Worm (Caenorhabditis elegans): Measurements from ENCODE around the gene F55G1.1.

F55G1.1 gene

ce11 chrIV:7488457-7488783 lies 3.1 kb upstream of the F55G1.1 start:
- peak; percentile 40 for TF ChIP-seq gei-8 (GFP tag; optimal IDR thresholded peaks at IDR 0.05)
- no peak for TF ChIP-seq ceh-20 (GFP tag; IDR thresholded peaks at IDR 0.05)
- no peak for TF ChIP-seq nhr-48 (tag; optimal IDR thresholded peaks at IDR 0.05)
- peak; percentile 58 for TF ChIP-seq F49E8.2 (tag; optimal IDR thresholded peaks at IDR 0.05; ENCODE audit: borderline replicate concordance)
- TF ChIP-seq pha-4 (GFP tag; IDR thresholded peaks at IDR 0.05): no peak
- TF ChIP-seq pha-4 (tag; optimal IDR thresholded peaks at IDR 0.05): no peak
- TF ChIP-seq lim-7 (GFP tag; IDR thresholded peaks at IDR 0.05): 0 out of 2 replicates have a peak, but pooled peaks have one; percentile 57
- TF ChIP-seq arid-1 (GFP tag; conservative IDR thresholded peaks at IDR 0.05): peak; percentile 56; the same call in 1 of the 2 replicates
- no peak for TF ChIP-seq ceh-82 (tag; optimal IDR thresholded peaks at IDR 0.05)
- TF ChIP-seq snpc-1.2 (GFP tag; IDR thresholded peaks at IDR 0.05): 0 out of 2 replicates have a peak, but pooled peaks have one; percentile 77
- 0 out of 2 replicates have a peak, but pooled peaks have one; percentile 27 for TF ChIP-seq F26F4.8 (GFP tag; conservative IDR thresholded peaks at IDR 0.05)
- no peak for TF ChIP-seq aha-1 (tag)
- no peak for TF ChIP-seq ceh-32 (tag; optimal IDR thresholded peaks at IDR 0.05; ENCODE audit: poor library complexity)
- TF ChIP-seq D1046.2 (GFP tag; IDR thresholded peaks at IDR 0.05): peak; percentile 70; the same call in 1 of the 2 replicates
- TF ChIP-seq php-3 (GFP tag; IDR thresholded peaks at IDR 0.05): no peak

ce11 chrIV:7497205-7497604 lies 5.6 kb downstream of the F55G1.1 start:
- TF ChIP-seq ceh-20 (GFP tag; IDR thresholded peaks at IDR 0.05): no peak
- TF ChIP-seq egl-43 (GFP tag; IDR thresholded peaks at IDR 0.05): no peak
- peak; percentile 83 for TF ChIP-seq dmd-6 (GFP tag; IDR thresholded peaks at IDR 0.05)
- 0 out of 2 replicates have a peak, but pooled peaks have one; percentile 38 for TF ChIP-seq php-3 (GFP tag; IDR thresholded peaks at IDR 0.05)
- no peak for TF ChIP-seq ctbp-1 (GFP tag; IDR thresholded peaks at IDR 0.05)
- no peak for TF ChIP-seq mes-2 (tag; optimal IDR thresholded peaks at IDR 0.05; ENCODE audit: poor library complexity, severe bottlenecking)
- peak; percentile 15 for TF ChIP-seq nhr-48 (tag; optimal IDR thresholded peaks at IDR 0.05)
- peak; percentile 41 for TF ChIP-seq nhr-77 (tag; optimal IDR thresholded peaks at IDR 0.05)
- peak; percentile 83 for TF ChIP-seq nhr-28 (tag; optimal IDR thresholded peaks at IDR 0.05)
- TF ChIP-seq daf-16 (GFP tag; optimal IDR thresholded peaks at IDR 0.05): no peak
- TF ChIP-seq daf-16 (tag; optimal IDR thresholded peaks at IDR 0.05): peak; percentile 53
- TF ChIP-seq F49E8.2 (tag; optimal IDR thresholded peaks at IDR 0.05; ENCODE audit: borderline replicate concordance): no peak
- peak in 1 of 2 experiments; percentile 6 for TF ChIP-seq unc-62 (GFP tag; optimal IDR thresholded peaks at IDR 0.05 in 1 of 2)
- TF ChIP-seq unc-62 (tag; optimal IDR thresholded peaks at IDR 0.05): no peak
- peak; percentile 10 for TF ChIP-seq hlh-30 (tag; optimal IDR thresholded peaks at IDR 0.05; ENCODE audit: insufficient read depth)
- TF ChIP-seq R02D3.7 (tag; optimal IDR thresholded peaks at IDR 0.05): no peak
- no peak for TF ChIP-seq Y5F2A.4 (GFP tag; optimal IDR thresholded peaks at IDR 0.05)
- TF ChIP-seq pqm-1 (tag; optimal IDR thresholded peaks at IDR 0.05): peak; percentile 23
- no peak for TF ChIP-seq nhr-11 (tag; optimal IDR thresholded peaks at IDR 0.05)
- peak; percentile 56 for TF ChIP-seq mxl-3 (GFP tag; optimal IDR thresholded peaks at IDR 0.05)

- TF ChIP-seq snpc-1.2 (GFP tag; IDR thresholded peaks at IDR 0.05) (no peak), aly-2 (tag; optimal IDR thresholded peaks at IDR 0.05) (no peak), ceh-44 (GFP tag; IDR thresholded peaks at IDR 0.05) (no peak), nhr-41 (GFP tag; IDR thresholded peaks at IDR 0.05) (no peak), dve-1 (tag; optimal IDR thresholded peaks at IDR 0.05; ENCODE audit: insufficient read depth) (no peak), lin-38 (GFP tag; IDR thresholded peaks at IDR 0.05) (no peak), hlh-11 (tag; optimal IDR thresholded peaks at IDR 0.05) (no peak), daf-12 (tag; optimal IDR thresholded peaks at IDR 0.05) (no peak), fos-1 (tag; optimal IDR thresholded peaks at IDR 0.05) (no peak), lin-15B (tag; optimal IDR thresholded peaks at IDR 0.05) (no peak), F49E8.2 (tag; optimal IDR thresholded peaks at IDR 0.05; ENCODE audit: borderline replicate concordance) (no peak), gei-8 (GFP tag; optimal IDR thresholded peaks at IDR 0.05) (no peak), fkh-10 (GFP tag; optimal IDR thresholded peaks at IDR 0.05) (no peak), hlh-30 (tag; optimal IDR thresholded peaks at IDR 0.05; ENCODE audit: insufficient read depth) (no peak), rbr-2 (tag; optimal IDR thresholded peaks at IDR 0.05) (no peak), saeg-2 (GFP tag; IDR thresholded peaks at IDR 0.05) (no peak), hif-1 (tag; optimal IDR thresholded peaks at IDR 0.05) (no peak), mdt-29 (GFP tag; IDR thresholded peaks at IDR 0.05) (no peak)
These were observed 6.2 kb downstream of the F55G1.1 start, which contains the start of gene egas-4 for ce11 chrIV:7497750-7498149. Gene egas-4 (minus strand): TSS chrIV:7497850.

All from whole organism, L4 larva.